Fruit fly (Drosophila melanogaster) whole organism, embryonic: ENCODE measurements around the gene PIG-B.
A peak's percentile ranks its signal among the peaks of the same experiment; 100 is the strongest.

ENCODE experiments used
- Abd-B ChIP-seq: fragments of 200-800 bp; sonication (Bioruptor generic); optimal IDR thresholded peaks from 2 replicates; lab custom pipeline; 2018; ENCODE audit warnings: missing biosample characterization, mild to moderate bottlenecking, missing genetic modification characterization, moderate library complexity
- Aef1 ChIP-seq: fragments of 200-800 bp; sonication (Bioruptor generic); IDR thresholded peaks from 3 replicates; pipeline ENCODE4 v1.3.6; 2022; ENCODE audit warnings: missing biosample characterization, missing genetic modification characterization
- Atf-2 ChIP-seq: fragments of 200-800 bp; sonication (Bioruptor generic); optimal IDR thresholded peaks from 2 replicates; lab custom pipeline; 2016; ENCODE audit warnings: missing biosample characterization, missing genetic modification characterization
- Bdp1 ChIP-seq: fragments of 200-800 bp; sonication (Bioruptor generic); optimal IDR thresholded peaks from 3 replicates; lab custom pipeline; 2016; ENCODE audit warnings: missing biosample characterization, missing genetic modification characterization
- CG10209 ChIP-seq: fragments of 200-800 bp; sonication (Bioruptor generic); optimal IDR thresholded peaks from 3 replicates; lab custom pipeline; 2017; ENCODE audit warnings: missing biosample characterization, mild to moderate bottlenecking, missing genetic modification characterization, missing genetic modification reagents
- CG10543 ChIP-seq: fragments of 200-800 bp; sonication (Bioruptor generic); optimal IDR thresholded peaks from 3 replicates; lab custom pipeline; 2017; ENCODE audit warnings: missing biosample characterization, mild to moderate bottlenecking, missing genetic modification characterization, moderate library complexity
- CG11093 ChIP-seq: fragments of 200-800 bp; sonication (Bioruptor generic); IDR thresholded peaks from 3 replicates; pipeline ENCODE4 v1.3.6; 2022; ENCODE audit warnings: missing biosample characterization, missing genetic modification characterization
- CG11560 ChIP-seq: fragments of 200-800 bp; sonication (Bioruptor generic); IDR thresholded peaks from 3 replicates; pipeline ENCODE4 v1.3.6; 2022; ENCODE audit warnings: missing biosample characterization, missing genetic modification characterization
- CG12155 ChIP-seq: fragments of 200-800 bp; sonication (Bioruptor generic); optimal IDR thresholded peaks from 3 replicates; lab custom pipeline; 2016; ENCODE audit warnings: missing biosample characterization, missing genetic modification characterization
- CG13296 ChIP-seq: fragments of 200-800 bp; sonication (Bioruptor generic); optimal IDR thresholded peaks from 3 replicates; lab custom pipeline; 2018; ENCODE audit warnings: missing biosample characterization, mild to moderate bottlenecking, missing genetic modification characterization
- CG15601 ChIP-seq: fragments of 200-800 bp; sonication (Bioruptor generic); optimal IDR thresholded peaks from 3 replicates; lab custom pipeline; 2019; ENCODE audit warnings: missing biosample characterization, mild to moderate bottlenecking, missing genetic modification characterization, moderate library complexity
- CG15696 ChIP-seq: fragments of 200-800 bp; sonication (Bioruptor generic); optimal IDR thresholded peaks from 2 replicates; lab custom pipeline; 2019; ENCODE audit warnings: missing biosample characterization, mild to moderate bottlenecking, missing genetic modification characterization, moderate library complexity
- CG17361 ChIP-seq: fragments of 200-800 bp; sonication (Bioruptor generic); IDR thresholded peaks from 3 replicates; pipeline ENCODE4 v1.3.6; 2022; ENCODE audit warnings: missing biosample characterization, missing genetic modification characterization
- CG17912 ChIP-seq: fragments of 200-800 bp; sonication (Bioruptor generic); optimal IDR thresholded peaks from 2 replicates; lab custom pipeline; 2018; ENCODE audit warnings: missing biosample characterization, mild to moderate bottlenecking, missing genetic modification characterization
- CG1792 ChIP-seq: fragments of 200-800 bp; sonication (Bioruptor generic); optimal IDR thresholded peaks from 2 replicates; lab custom pipeline; 2016; ENCODE audit warnings: missing biosample characterization, missing genetic modification characterization
- CG2889 ChIP-seq: fragments of 200-800 bp; sonication (Bioruptor generic); IDR thresholded peaks from 3 replicates; pipeline ENCODE4 v1.3.6; 2022; ENCODE audit warnings: missing biosample characterization, missing genetic modification characterization
- CG30403 ChIP-seq: fragments of 200-800 bp; sonication (Bioruptor generic); optimal IDR thresholded peaks from 3 replicates; lab custom pipeline; 2016; ENCODE audit warnings: missing biosample characterization, missing genetic modification characterization
- CG3281 ChIP-seq: fragments of 200-800 bp; sonication (Bioruptor generic); optimal IDR thresholded peaks from 3 replicates; lab custom pipeline; 2017; ENCODE audit warnings: missing biosample characterization, mild to moderate bottlenecking, missing genetic modification characterization
- CG33213 ChIP-seq: fragments of 200-800 bp; sonication (Bioruptor generic); optimal IDR thresholded peaks from 3 replicates; lab custom pipeline; 2016; ENCODE audit warnings: missing biosample characterization, missing genetic modification characterization
- CG33557 ChIP-seq: fragments of 200-800 bp; sonication (Bioruptor generic); optimal IDR thresholded peaks from 2 replicates; lab custom pipeline; 2019; ENCODE audit warnings: missing biosample characterization, mild to moderate bottlenecking, missing genetic modification characterization, moderate library complexity
- CG4328 ChIP-seq: fragments of 200-800 bp; sonication (Bioruptor generic); optimal IDR thresholded peaks from 3 replicates; lab custom pipeline; 2017; ENCODE audit warnings: missing biosample characterization, missing genetic modification reagents, missing genetic modification characterization
- CG4707 ChIP-seq: fragments of 200-800 bp; sonication (Bioruptor generic); optimal IDR thresholded peaks from 2 replicates; lab custom pipeline; 2018; ENCODE audit warnings: missing biosample characterization, mild to moderate bottlenecking, missing genetic modification characterization, moderate library complexity
- CG5245 ChIP-seq: fragments of 200-800 bp; sonication (Bioruptor generic); optimal IDR thresholded peaks from 3 replicates; lab custom pipeline; 2016; ENCODE audit warnings: missing biosample characterization, missing genetic modification characterization
- CG6683 ChIP-seq: fragments of 200-800 bp; sonication (Bioruptor generic); optimal IDR thresholded peaks from 2 replicates; lab custom pipeline; 2017; ENCODE audit warnings: missing biosample characterization, mild to moderate bottlenecking, missing genetic modification characterization, missing genetic modification reagents
- CG6791 ChIP-seq: fragments of 200-800 bp; sonication (Bioruptor generic); IDR thresholded peaks from 3 replicates; pipeline ENCODE4 v1.3.6; 2022; ENCODE audit warnings: missing biosample characterization, missing genetic modification characterization; ENCODE audit not compliant: partially characterized antibody
- CG8388 ChIP-seq: fragments of 200-800 bp; sonication (Bioruptor generic); optimal IDR thresholded peaks from 2 replicates; lab custom pipeline; 2019; ENCODE audit warnings: missing biosample characterization, mild to moderate bottlenecking, missing genetic modification characterization, moderate library complexity
- CTCF ChIP-seq: fragments of 200-800 bp; sonication (Bioruptor generic); optimal IDR thresholded peaks from 2 replicates; lab custom pipeline; 2017; ENCODE audit warnings: missing biosample characterization, mild to moderate bottlenecking, missing genetic modification characterization, moderate library complexity
- CrebB ChIP-seq: fragments of 200-800 bp; sonication (Bioruptor generic); optimal IDR thresholded peaks from 3 replicates; lab custom pipeline; 2018; ENCODE audit warnings: missing biosample characterization, mild to moderate bottlenecking, missing genetic modification characterization
- Deaf1 ChIP-seq: fragments of 200-800 bp; optimal IDR thresholded peaks from 3 replicates; lab custom pipeline; 2019; ENCODE audit warnings: missing biosample characterization, mild to moderate bottlenecking, missing genetic modification characterization, moderate library complexity
- E2f2 ChIP-seq: fragments of 200-800 bp; sonication (Bioruptor generic); IDR thresholded peaks from 2 replicates; pipeline ENCODE4 v1.3.6; 2022; ENCODE audit warnings: missing biosample characterization, missing genetic modification characterization
- Elba2 ChIP-seq: fragments of 200-800 bp; sonication (Bioruptor generic); optimal IDR thresholded peaks from 3 replicates; lab custom pipeline; 2016; ENCODE audit warnings: missing biosample characterization, missing genetic modification characterization
- NK7.1 ChIP-seq: fragments of 200-800 bp; sonication (Bioruptor generic); optimal IDR thresholded peaks from 3 replicates; lab custom pipeline; 2016; ENCODE audit warnings: missing biosample characterization, missing genetic modification characterization
- Nf-YA ChIP-seq: fragments of 200-800 bp; sonication (Bioruptor generic); IDR thresholded peaks from 2 replicates; pipeline ENCODE4 v1.3.6; 2022; ENCODE audit warnings: missing biosample characterization, missing genetic modification characterization
- NfI ChIP-seq: fragments of 200-800 bp; sonication (Bioruptor generic); optimal IDR thresholded peaks from 3 replicates; lab custom pipeline; 2018; ENCODE audit warnings: missing biosample characterization, mild to moderate bottlenecking, missing genetic modification characterization, moderate library complexity
- Ptx1 ChIP-seq: fragments of 200-800 bp; sonication (Bioruptor generic); IDR thresholded peaks from 2 replicates; pipeline ENCODE4 v1.3.6; 2022; ENCODE audit warnings: missing biosample characterization, missing genetic modification characterization
- Sin3A ChIP-seq: fragments of >200 bp; optimal IDR thresholded peaks from 2 replicates; lab custom pipeline; 2018
- Sox102F ChIP-seq: fragments of 200-800 bp; sonication (Bioruptor generic); optimal IDR thresholded peaks from 2 replicates; lab custom pipeline; 2018; ENCODE audit warnings: missing biosample characterization, mild to moderate bottlenecking, missing genetic modification characterization, moderate library complexity
- Taf1 ChIP-seq: fragments of 200-800 bp; sonication (Bioruptor generic); IDR thresholded peaks from 2 replicates; pipeline ENCODE4 v1.3.6; 2022; ENCODE audit warnings: missing biosample characterization, missing genetic modification characterization
- bbx ChIP-seq: fragments of 200-800 bp; sonication (Bioruptor generic); IDR thresholded peaks from 2 replicates; pipeline ENCODE4 v1.3.6; 2022; ENCODE audit warnings: missing biosample characterization, missing genetic modification characterization; ENCODE audit not compliant: partially characterized antibody
- btn ChIP-seq: fragments of 200-800 bp; sonication (Bioruptor generic); optimal IDR thresholded peaks from 2 replicates; lab custom pipeline; 2016; ENCODE audit warnings: missing biosample characterization, missing genetic modification characterization
- caup ChIP-seq: fragments of 200-800 bp; sonication (Bioruptor generic); optimal IDR thresholded peaks from 3 replicates; lab custom pipeline; 2017; ENCODE audit warnings: missing biosample characterization, mild to moderate bottlenecking, missing genetic modification characterization, moderate library complexity; ENCODE audit not compliant: severe bottlenecking
- chn ChIP-seq: fragments of 200-800 bp; sonication (Bioruptor generic); optimal IDR thresholded peaks from 2 replicates; lab custom pipeline; 2016; ENCODE audit warnings: missing biosample characterization, missing genetic modification characterization
- disco-r ChIP-seq: fragments of 200-800 bp; sonication (Bioruptor generic); optimal IDR thresholded peaks from 2 replicates; lab custom pipeline; 2016; ENCODE audit warnings: missing biosample characterization, missing genetic modification characterization
- dmrt99B ChIP-seq: fragments of 200-800 bp; sonication (Bioruptor generic); optimal IDR thresholded peaks from 2 replicates; lab custom pipeline; 2018; ENCODE audit warnings: missing biosample characterization, mild to moderate bottlenecking, missing genetic modification characterization, moderate library complexity
- en ChIP-seq: fragments of 200-800 bp; sonication (Bioruptor generic); optimal IDR thresholded peaks from 2 replicates; lab custom pipeline; 2016; ENCODE audit warnings: missing biosample characterization, missing genetic modification characterization
- eyg ChIP-seq: fragments of 200-800 bp; sonication (Bioruptor generic); optimal IDR thresholded peaks from 3 replicates; lab custom pipeline; 2016; ENCODE audit warnings: missing biosample characterization, missing genetic modification characterization
- gcm2 ChIP-seq: fragments of 200-800 bp; sonication (Bioruptor generic); optimal IDR thresholded peaks from 2 replicates; lab custom pipeline; 2016; ENCODE audit warnings: missing biosample characterization, missing genetic modification characterization
- h ChIP-seq: fragments of >200 bp; optimal IDR thresholded peaks from 2 replicates; lab custom pipeline; 2017
- maf-S ChIP-seq: fragments of 200-800 bp; sonication (Bioruptor generic); optimal IDR thresholded peaks from 2 replicates; lab custom pipeline; 2016; ENCODE audit warnings: missing biosample characterization, missing genetic modification characterization
- mam ChIP-seq: fragments of 200-800 bp; sonication (Bioruptor generic); optimal IDR thresholded peaks from 3 replicates; lab custom pipeline; 2016; ENCODE audit warnings: missing biosample characterization, missing genetic modification characterization
- vvl ChIP-seq: fragments of 200-800 bp; sonication (Bioruptor generic); IDR thresholded peaks from 2 replicates; pipeline ENCODE4 v1.3.6; 2022; ENCODE audit warnings: missing biosample characterization, missing genetic modification characterization

Gene PIG-B

dm6 chr3L:3765782-3766520 lies 45.1 kb upstream of the PIG-B start (continued):
- TF ChIP-seq CTCF (GFP tag; lab: Kevin White, UChicago) (no peak), vvl (GFP tag; lab: Robert Waterston, UW) (peak; percentile 82), disco-r (no peak), maf-S (GFP tag; lab: Kevin White, UChicago) (peak; percentile 15), Deaf1 (tag; lab: Kevin White, UChicago) (no peak), Abd-B (peak; percentile 70), CG3281 (GFP tag; lab: Kevin White, UChicago) (peak; percentile 42), CG5245 (GFP tag; lab: Kevin White, UChicago) (no peak), CG10209 (peak; percentile 75), CG10543 (GFP tag; lab: Kevin White, UChicago) (peak; percentile 77), NfI (GFP tag; lab: Kevin White, UChicago) (peak; percentile 68), h (lab: Kevin White, UChicago) (no peak), Elba2 (GFP tag; lab: Kevin White, UChicago) (no peak), CG11093 (peak; percentile 22; the same call in 1 of the 3 replicates), Sox102F (peak; percentile 89), CG4707 (no peak), E2f2 (peak; percentile 55), CG13296 (GFP tag; lab: Kevin White, UChicago) (peak; percentile 77), CG11560 (peak; percentile 62; the same call in 2 of the 3 replicates), eyg (GFP tag; lab: Kevin White, UChicago) (peak; percentile 45), CG17361 (GFP tag; lab: Robert Waterston, UW) (peak; percentile 72), CG33213 (GFP tag; lab: Kevin White, UChicago) (peak; percentile 39), CG33557 (GFP tag; lab: Kevin White, UChicago) (no peak), caup (peak; percentile 58), CG15696 (peak; percentile 31), CG17912 (GFP tag; lab: Kevin White, UChicago) (peak; percentile 20), Sin3A (lab: Kevin White, UChicago) (no peak), dmrt99B (peak; percentile 89), mam (no peak), en (GFP tag; lab: Kevin White, UChicago) (peak; percentile 19), CG2889 (GFP tag; lab: Robert Waterston, UW) (peak; percentile 71; the same call in 2 of the 3 replicates), NK7.1 (GFP tag; lab: Kevin White, UChicago) (no peak), bbx (0 out of 2 replicates have a peak, but pooled peaks have one; percentile 29), btn (GFP tag; lab: Kevin White, UChicago) (no peak), CG6683 (peak; percentile 23), CrebB (tag; lab: Kevin White, UChicago) (peak; percentile 8), Taf1 (GFP tag; lab: Robert Waterston, UW) (peak; percentile 49; the same call in 1 of the 2 replicates), Bdp1 (GFP tag; lab: Kevin White, UChicago) (no peak), CG1792 (GFP tag; lab: Kevin White, UChicago) (no peak), gcm2 (peak; percentile 45), CG15601 (peak; percentile 76), CG30403 (GFP tag; lab: Kevin White, UChicago) (peak; percentile 78), CG4328 (GFP tag; lab: Kevin White, UChicago) (peak; percentile 47), CG6791 (no peak), chn (GFP tag; lab: Kevin White, UChicago) (peak; percentile 11), CG8388 (GFP tag; lab: Kevin White, UChicago) (peak; percentile 74), CG12155 (GFP tag; lab: Kevin White, UChicago) (peak; percentile 62), Aef1 (GFP tag; lab: Robert Waterston, UW) (peak; percentile 54), Atf-2 (GFP tag; lab: Kevin White, UChicago) (no peak), Nf-YA (GFP tag; lab: Robert Waterston, UW) (peak; percentile 52), Ptx1 (GFP tag; lab: Robert Waterston, UW) (peak; percentile 81)
